Worm (Caenorhabditis elegans): ENCODE data around the gene mks-2.

mks-2 gene

ce11 chrII:6175027-6175426, 44.2 kb downstream of the mks-2 start:
- TF ChIP-seq nhr-10 (tag; optimal IDR thresholded peaks at IDR 0.05) (no peak), ZK546.5 (tag; optimal IDR thresholded peaks at IDR 0.05) (no peak), peb-1 (tag; optimal IDR thresholded peaks at IDR 0.05) (no peak), nhr-237 (tag; optimal IDR thresholded peaks at IDR 0.05) (no peak), ztf-11 (tag; optimal IDR thresholded peaks at IDR 0.05) (no peak), mdl-1 (tag; optimal IDR thresholded peaks at IDR 0.05) (no peak), sem-4 (tag; optimal IDR thresholded peaks at IDR 0.05) (peak; percentile 46), F13H6.1 (tag; optimal IDR thresholded peaks at IDR 0.05) (no peak), nhr-77 (tag; optimal IDR thresholded peaks at IDR 0.05) (no peak), unc-55 (GFP tag; optimal IDR thresholded peaks at IDR 0.05) (peak; percentile 1), C34F6.9 (tag; optimal IDR thresholded peaks at IDR 0.05) (peak; percentile 7), crh-2 (tag; optimal IDR thresholded peaks at IDR 0.05) (no peak), nhr-21 (tag; optimal IDR thresholded peaks at IDR 0.05) (no peak), sma-9 (GFP tag; optimal IDR thresholded peaks at IDR 0.05) (peak; percentile 15), sma-9 (tag; optimal IDR thresholded peaks at IDR 0.05) (no peak), unc-39 (tag; optimal IDR thresholded peaks at IDR 0.05) (no peak)

- no peak for TF ChIP-seq nhr-21 (tag; optimal IDR thresholded peaks at IDR 0.05)
- peak; percentile 21 for TF ChIP-seq nhr-25 (tag; optimal IDR thresholded peaks at IDR 0.05)
- TF ChIP-seq blmp-1 (tag; optimal IDR thresholded peaks at IDR 0.05; ENCODE audit: insufficient read depth) = peak; percentile 15
- no peak for TF ChIP-seq zag-1 (tag; optimal IDR thresholded peaks at IDR 0.05)
- TF ChIP-seq ztf-4 (tag; optimal IDR thresholded peaks at IDR 0.05) = no peak
- TF ChIP-seq lin-39 (tag; optimal IDR thresholded peaks at IDR 0.05) = no peak
- no peak for TF ChIP-seq alr-1 (tag; optimal IDR thresholded peaks at IDR 0.05)
- no peak for TF ChIP-seq ztf-1 (GFP tag; conservative IDR thresholded peaks at IDR 0.05)
Observed at ce11 chrII:6173400-6173799, 45.8 kb downstream of the mks-2 start, which contains the start of gene F40H3.2. F40H3.2 (plus strand) TSS chrII:6173649.

- no peak for TF ChIP-seq unc-62 (GFP tag; optimal IDR thresholded peaks at IDR 0.05)
- TF ChIP-seq lin-39 (tag; optimal IDR thresholded peaks at IDR 0.05) = peak; percentile 11
Observed at ce11 chrII:6171228-6171627, 48.0 kb downstream of the mks-2 start, which contains the start of gene F40H3.3. F40H3.3 (plus strand) TSS chrII:6171507.

DNA sequence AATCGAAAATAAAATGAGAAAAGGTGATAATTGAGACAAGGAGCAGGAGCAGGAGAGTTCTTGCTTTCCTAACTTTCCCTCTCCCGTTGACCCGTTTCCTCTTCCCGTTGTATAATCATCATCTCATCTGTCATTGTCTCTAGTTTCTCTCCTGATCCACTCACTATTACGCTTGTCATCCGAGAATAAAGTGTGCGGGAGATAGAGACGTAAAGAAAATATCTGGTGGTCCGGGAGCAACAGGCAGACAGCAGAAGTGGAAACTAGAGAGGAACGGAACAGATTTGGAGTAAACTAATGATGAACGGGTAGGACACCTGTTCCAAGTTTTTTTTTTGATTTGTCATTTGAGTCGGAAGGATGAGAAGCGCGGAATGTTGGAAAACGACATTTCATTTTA, 49.0 kb downstream of the mks-2 start:
- TF ChIP-seq elt-1 (tag; optimal IDR thresholded peaks at IDR 0.05) (no peak), F13H6.1 (tag; optimal IDR thresholded peaks at IDR 0.05) (peak; percentile 53), nhr-129 (tag; optimal IDR thresholded peaks at IDR 0.05) (peak; percentile 43), sma-9 (GFP tag; optimal IDR thresholded peaks at IDR 0.05) (peak; percentile 16), sma-9 (tag; optimal IDR thresholded peaks at IDR 0.05) (no peak), sma-3 (GFP tag; optimal IDR thresholded peaks at IDR 0.05) (no peak)

ce11 chrII:6169156-6169555, 50.1 kb downstream of the mks-2 start, which contains the start of gene hst-3.1:
hst-3.1 (minus strand) TSS chrII:6169256.
- TF ChIP-seq blmp-1 (tag; optimal IDR thresholded peaks at IDR 0.05; ENCODE audit: insufficient read depth) = no peak
- no peak for TF ChIP-seq lin-13 (GFP tag; optimal IDR thresholded peaks at IDR 0.05)
- no peak for TF ChIP-seq sma-9 (GFP tag; optimal IDR thresholded peaks at IDR 0.05)
- TF ChIP-seq sma-9 (tag; optimal IDR thresholded peaks at IDR 0.05) = no peak
- TF ChIP-seq mdl-1 (tag; optimal IDR thresholded peaks at IDR 0.05) = no peak
- no peak for TF ChIP-seq elt-1 (tag; optimal IDR thresholded peaks at IDR 0.05)
- TF ChIP-seq skn-1 (tag; optimal IDR thresholded peaks at IDR 0.05) = no peak
- TF ChIP-seq crh-2 (tag; optimal IDR thresholded peaks at IDR 0.05) = no peak
- TF ChIP-seq unc-39 (tag; optimal IDR thresholded peaks at IDR 0.05) = no peak
- no peak for TF ChIP-seq lsy-2 (tag; optimal IDR thresholded peaks at IDR 0.05)
- no peak for TF ChIP-seq sem-4 (tag; optimal IDR thresholded peaks at IDR 0.05)
- no peak for TF ChIP-seq C34F6.9 (tag; optimal IDR thresholded peaks at IDR 0.05)
- TF ChIP-seq F13H6.1 (tag; optimal IDR thresholded peaks at IDR 0.05) = no peak
- no peak for TF ChIP-seq nhr-10 (tag; optimal IDR thresholded peaks at IDR 0.05)
- no peak for TF ChIP-seq ceh-16 (tag; optimal IDR thresholded peaks at IDR 0.05)
- TF ChIP-seq nhr-77 (tag; optimal IDR thresholded peaks at IDR 0.05) = no peak
- TF ChIP-seq nhr-11 (tag; optimal IDR thresholded peaks at IDR 0.05) = no peak

DNA sequence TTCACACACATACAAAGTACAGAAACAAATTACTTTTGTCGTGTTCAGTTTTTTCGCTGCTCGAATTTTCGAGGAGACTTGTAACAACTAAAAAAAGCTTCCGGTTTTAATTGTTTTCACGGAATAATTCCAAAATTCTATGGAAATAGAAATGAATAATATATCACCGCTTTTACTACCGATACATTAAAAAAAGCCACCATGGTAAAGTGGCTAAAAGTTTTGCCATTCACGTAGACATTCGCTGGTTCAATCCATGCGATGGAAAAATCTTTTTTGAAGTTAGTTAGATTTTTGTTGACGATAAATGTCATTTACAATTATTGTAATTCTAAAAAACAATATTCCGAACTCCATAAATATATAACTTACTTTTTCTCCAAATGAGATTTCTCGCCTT, 50.5 kb downstream of the mks-2 start:
- TF ChIP-seq alr-1 (tag; optimal IDR thresholded peaks at IDR 0.05) (no peak), nhr-12 (tag; optimal IDR thresholded peaks at IDR 0.05) (no peak), nhr-129 (tag; optimal IDR thresholded peaks at IDR 0.05) (no peak), nhr-237 (tag; optimal IDR thresholded peaks at IDR 0.05) (no peak), aly-2 (tag; optimal IDR thresholded peaks at IDR 0.05) (no peak), peb-1 (tag; optimal IDR thresholded peaks at IDR 0.05) (no peak), elt-1 (tag; optimal IDR thresholded peaks at IDR 0.05) (no peak), skn-1 (tag; optimal IDR thresholded peaks at IDR 0.05) (no peak), dmd-4 (tag; optimal IDR thresholded peaks at IDR 0.05) (no peak), gmeb-1 (tag; optimal IDR thresholded peaks at IDR 0.05) (no peak), blmp-1 (tag; optimal IDR thresholded peaks at IDR 0.05; ENCODE audit: insufficient read depth) (no peak), ceh-82 (tag; optimal IDR thresholded peaks at IDR 0.05) (no peak), unc-62 (GFP tag; optimal IDR thresholded peaks at IDR 0.05) (no peak), sma-3 (GFP tag; optimal IDR thresholded peaks at IDR 0.05) (no peak), ama-1 (optimal IDR thresholded peaks at IDR 0.05) (no peak), R02D3.7 (tag; optimal IDR thresholded peaks at IDR 0.05) (no peak), fos-1 (tag; optimal IDR thresholded peaks at IDR 0.05) (no peak)
